Worm (Caenorhabditis elegans) whole organism, L4 larva: ENCODE results near the gene F41G4.7.

Experiments used
- F37D6.2 ChIP-seq: sonication (generic microtip); optimal IDR thresholded peaks from 2 replicates; lab custom pipeline; 2016; ENCODE audit warnings: mild to moderate bottlenecking, missing genetic modification characterization, missing compliant biosample characterization
- ama-1 ChIP-seq: fragments of 150-350 bp; optimal IDR thresholded peaks from 2 replicates; lab custom pipeline; 2014; ENCODE audit warnings: inconsistent platforms, mixed read lengths
- ceh-20 ChIP-seq: fragments of 200-800 bp; sonication (Bioruptor generic); IDR thresholded peaks from 2 replicates; pipeline ENCODE4 v1.3.6; 2022; ENCODE audit warnings: missing genetic modification reagents, missing genetic modification characterization, missing compliant biosample characterization
- cey-2 ChIP-seq: sonication (generic microtip); optimal IDR thresholded peaks from 3 replicates; lab custom pipeline; 2017; ENCODE audit warnings: missing genetic modification characterization, mild to moderate bottlenecking, missing compliant biosample characterization, antibody characterized with exemption, borderline replicate concordance; ENCODE audit not compliant: insufficient read depth
- dve-1 ChIP-seq: sonication (generic microtip); optimal IDR thresholded peaks from 2 replicates; lab custom pipeline; 2017; ENCODE audit warnings: antibody characterized with exemption, mild to moderate bottlenecking, missing genetic modification characterization, missing compliant biosample characterization; ENCODE audit not compliant: insufficient read depth
- lin-29 ChIP-seq: fragments of 200-800 bp; sonication (Bioruptor generic); IDR thresholded peaks from 2 replicates; pipeline ENCODE4 v1.3.6; 2022; ENCODE audit warnings: missing genetic modification reagents, missing genetic modification characterization, missing compliant biosample characterization
- lin-39 ChIP-seq: fragments of 150-350 bp; optimal IDR thresholded peaks from 2 replicates; lab custom pipeline; 2014; ENCODE audit warnings: missing biosample characterization, missing genetic modification reagents, missing genetic modification characterization
- nhr-237 ChIP-seq: sonication (generic microtip); optimal IDR thresholded peaks from 2 replicates; lab custom pipeline; 2017; ENCODE audit warnings: missing biosample characterization, missing genetic modification characterization
- nhr-76 ChIP-seq: fragments of 150-350 bp; optimal IDR thresholded peaks from 2 replicates; lab custom pipeline; 2014; ENCODE audit warnings: missing biosample characterization, missing genetic modification characterization
- pqm-1 ChIP-seq: sonication (generic microtip); optimal IDR thresholded peaks from 2 replicates; lab custom pipeline; 2017; ENCODE audit warnings: missing biosample characterization, missing genetic modification characterization
- snpc-4 ChIP-seq: fragments of 150-350 bp; optimal IDR thresholded peaks from 2 replicates; lab custom pipeline; 2014; ENCODE audit warnings: missing biosample characterization, missing genetic modification characterization
- zip-2 ChIP-seq: fragments of 150-350 bp; optimal IDR thresholded peaks from 2 replicates; lab custom pipeline; 2014; ENCODE audit warnings: missing biosample characterization, missing genetic modification characterization

DNA sequence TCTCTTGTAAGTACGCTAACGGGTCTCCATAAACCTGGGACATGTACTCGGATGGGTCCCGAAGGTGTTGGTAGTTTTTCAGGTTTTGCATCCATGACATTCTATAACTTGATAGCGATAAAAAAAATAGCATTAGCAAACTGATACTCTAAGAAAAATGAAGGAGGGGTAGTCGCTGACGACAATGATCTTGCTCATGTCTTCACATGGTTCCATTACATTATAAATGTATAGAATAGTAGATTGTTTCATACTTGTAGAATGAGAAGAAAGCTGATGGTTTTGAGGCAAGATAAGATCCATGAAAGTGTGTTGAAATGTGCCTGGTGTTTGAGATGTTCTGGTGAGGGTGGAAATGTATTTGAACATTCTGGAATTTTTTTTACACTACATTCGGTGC is 29.2 kb downstream of the F41G4.7 start, which contains the start of gene mec-4:
- TF ChIP-seq ceh-20 (GFP tag; lab: Robert Waterston, UW) (no peak), pqm-1 (no peak), zip-2 (tag; lab: Kevin White, UChicago) (no peak), cey-2 (tag; lab: Kevin White, UChicago) (no peak), ama-1 (lab: Kevin White, UChicago) (no peak), dve-1 (no peak), nhr-76 (tag; lab: Kevin White, UChicago) (no peak), snpc-4 (no peak), lin-39 (tag; lab: Kevin White, UChicago) (no peak), F37D6.2 (tag; lab: Kevin White, UChicago) (no peak), lin-29 (GFP tag; lab: Robert Waterston, UW) (no peak), nhr-237 (tag; lab: Kevin White, UChicago) (no peak)
